Worm (Caenorhabditis elegans) whole organism, late embryonic: Measurements from ENCODE around the gene Y70C5B.2.

Source experiments
- ceh-30 ChIP-seq: fragments of 150-350 bp; optimal IDR thresholded peaks from 2 replicates; lab custom pipeline; 2014; ENCODE audit warnings: missing biosample characterization, missing genetic modification characterization
- ceh-48 ChIP-seq: sonication (generic microtip); optimal IDR thresholded peaks from 2 replicates; lab custom pipeline; 2016; ENCODE audit warnings: missing genetic modification characterization, inconsistent platforms, missing compliant biosample characterization
- sdc-2 ChIP-seq: sonication (generic microtip); optimal IDR thresholded peaks from 2 replicates; lab custom pipeline; 2016; ENCODE audit warnings: missing genotype, missing genetic modification characterization, missing compliant biosample characterization
- sox-4 ChIP-seq: sonication (generic microtip); optimal IDR thresholded peaks from 2 replicates; lab custom pipeline; 2017; ENCODE audit warnings: mild to moderate bottlenecking, missing genetic modification characterization, inconsistent platforms, missing compliant biosample characterization

- TF ChIP-seq sox-4 = no peak
- TF ChIP-seq ceh-30 (tag; lab: Kevin White, UChicago) = no peak
- no peak for TF ChIP-seq ceh-48
- TF ChIP-seq sdc-2 (tag; lab: Kevin White, UChicago) = no peak
Measured at ce11 chrV:16682886-16683285, 22.2 kb upstream of the Y70C5B.2 start, which contains the start of gene srw-36.
